Worm (Caenorhabditis elegans) whole organism, midembryonic: Measurements from ENCODE around the gene srz-99.

Experiments used
- T22C8.4 ChIP-seq: fragments of 200-800 bp; sonication (Bioruptor generic); IDR thresholded peaks from 2 replicates; pipeline ENCODE4 v1.3.6; 2022; ENCODE audit warnings: missing genetic modification characterization, missing compliant biosample characterization
- cog-1 ChIP-seq: sonication (generic microtip); optimal IDR thresholded peaks from 2 replicates; lab custom pipeline; 2016; ENCODE audit warnings: missing genetic modification characterization, missing compliant biosample characterization
- flt-1 ChIP-seq: fragments of 200-800 bp; sonication (Bioruptor generic); IDR thresholded peaks from 2 replicates; pipeline ENCODE4 v1.3.6; 2022; ENCODE audit warnings: missing genetic modification characterization, missing compliant biosample characterization
- klf-2 ChIP-seq: fragments of 200-800 bp; sonication (Bioruptor generic); conservative IDR thresholded peaks from 2 replicates; pipeline ENCODE4 v1.3.6; 2022; ENCODE audit warnings: missing genetic modification reagents, missing genetic modification characterization, missing compliant biosample characterization
- med-1 ChIP-seq: sonication (generic microtip); optimal IDR thresholded peaks from 2 replicates; lab custom pipeline; 2017; ENCODE audit warnings: missing genetic modification characterization, mild to moderate bottlenecking, missing compliant biosample characterization, antibody characterized with exemption, missing genetic modification reagents; ENCODE audit not compliant: insufficient read depth
- ref-1 ChIP-seq: fragments of 200-800 bp; sonication (Bioruptor generic); conservative IDR thresholded peaks from 2 replicates; pipeline ENCODE4 v1.3.6; 2022; ENCODE audit warnings: missing genetic modification reagents, missing genetic modification characterization, missing compliant biosample characterization
- tab-1 ChIP-seq: fragments of 200-800 bp; sonication (Bioruptor generic); IDR thresholded peaks from 2 replicates; pipeline ENCODE4 v1.3.6; 2022; ENCODE audit warnings: missing genetic modification characterization, missing compliant biosample characterization
- ztf-23 ChIP-seq: fragments of 200-800 bp; sonication (Bioruptor generic); IDR thresholded peaks from 2 replicates; pipeline ENCODE4 v1.3.6; 2022; ENCODE audit warnings: missing genetic modification reagents, missing genetic modification characterization, missing compliant biosample characterization
- ztf-29 ChIP-seq: fragments of 200-800 bp; sonication (Bioruptor generic); IDR thresholded peaks from 2 replicates; pipeline ENCODE4 v1.3.6; 2022; ENCODE audit warnings: missing genetic modification reagents, missing genetic modification characterization, missing compliant biosample characterization

- no peak for TF ChIP-seq T22C8.4 (GFP tag; lab: Robert Waterston, UW)
- no peak for TF ChIP-seq tab-1 (GFP tag; lab: Robert Waterston, UW)
- TF ChIP-seq med-1, result no peak
- no peak for TF ChIP-seq ztf-23 (GFP tag; lab: Robert Waterston, UW)
- no peak for TF ChIP-seq flt-1
- TF ChIP-seq ztf-29 (GFP tag; lab: Robert Waterston, UW), result no peak
- TF ChIP-seq cog-1, result no peak
- TF ChIP-seq ref-1 (GFP tag; lab: Robert Waterston, UW), result no peak
- TF ChIP-seq klf-2 (GFP tag; lab: Robert Waterston, UW), result no peak
Measured at ce11 chrV:16778540-16779280, 48.6 kb downstream of the srz-99 start.
